Fruit fly (Drosophila melanogaster): Measurements from ENCODE around the gene CG34149.

DNA sequence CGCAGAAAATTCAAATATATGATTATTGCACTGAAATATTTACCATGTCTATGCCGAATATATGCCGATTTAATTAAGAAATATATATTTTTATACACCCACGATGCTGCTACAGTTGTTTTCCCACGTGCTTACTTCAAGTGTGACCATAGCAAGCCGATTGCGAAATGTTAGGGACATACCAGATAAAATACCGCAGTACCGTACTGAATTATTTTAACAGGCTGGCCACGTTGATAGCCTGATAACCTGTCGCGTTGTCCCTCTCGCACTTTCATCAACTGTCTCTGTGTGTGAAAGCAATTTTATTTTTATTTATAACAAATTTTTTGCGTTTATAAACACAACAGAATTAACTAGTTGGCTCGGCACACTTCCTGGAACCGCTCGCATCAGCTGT is 41.0 kb downstream of the CG34149 start, which contains the start of the genes Nop56 and mats:
- TF ChIP-seq CG7101 (tag; optimal IDR thresholded peaks at IDR 0.05) (peak; percentile 45), tj (GFP tag; optimal IDR thresholded peaks at IDR 0.05) (no peak), CG11617 (GFP tag; optimal IDR thresholded peaks at IDR 0.05) (peak; percentile 6), CG12768 (GFP tag; optimal IDR thresholded peaks at IDR 0.05) (no peak), Hr96 (GFP tag; optimal IDR thresholded peaks at IDR 0.05) (no peak), CG14711 (tag; optimal IDR thresholded peaks at IDR 0.05) (peak; percentile 19), cnc (optimal IDR thresholded peaks at IDR 0.05) (no peak), bab1 (GFP tag; optimal IDR thresholded peaks at IDR 0.05) (peak; percentile 67), Clk (GFP tag; optimal IDR thresholded peaks at IDR 0.05) (no peak), Crg-1 (GFP tag; optimal IDR thresholded peaks at IDR 0.05) (no peak)

Data from whole organism, adult.